Worm (Caenorhabditis elegans): Measurements from ENCODE around the gene polq-1.

Gene polq-1

ce11 chrIII:5835163-5835871 lies 32.4 kb upstream of the polq-1 start:
- TF ChIP-seq ZK546.5 (tag; optimal IDR thresholded peaks at IDR 0.05) = no peak
- TF ChIP-seq elt-1 (tag; optimal IDR thresholded peaks at IDR 0.05) = no peak
- TF ChIP-seq Y55F3AM.14 (GFP tag; optimal IDR thresholded peaks at IDR 0.05) = no peak
- peak; percentile 57 for TF ChIP-seq crh-2 (tag; optimal IDR thresholded peaks at IDR 0.05)
- peak; percentile 39 for TF ChIP-seq sma-3 (GFP tag; optimal IDR thresholded peaks at IDR 0.05)
- TF ChIP-seq nhr-237 (tag; optimal IDR thresholded peaks at IDR 0.05) = no peak
- TF ChIP-seq lin-39 (tag; optimal IDR thresholded peaks at IDR 0.05) = no peak
- TF ChIP-seq egl-27 (tag; optimal IDR thresholded peaks at IDR 0.05) = no peak
- no peak for TF ChIP-seq unc-55 (GFP tag; optimal IDR thresholded peaks at IDR 0.05)
- TF ChIP-seq ztf-4 (tag; optimal IDR thresholded peaks at IDR 0.05) = peak; percentile 50
- no peak for TF ChIP-seq alr-1 (tag; optimal IDR thresholded peaks at IDR 0.05)
- TF ChIP-seq lin-11 (tag; optimal IDR thresholded peaks at IDR 0.05) = no peak
- no peak for TF ChIP-seq mdl-1 (tag; optimal IDR thresholded peaks at IDR 0.05)
- no peak for TF ChIP-seq unc-62 (GFP tag; optimal IDR thresholded peaks at IDR 0.05)
- TF ChIP-seq peb-1 (tag; optimal IDR thresholded peaks at IDR 0.05) = no peak
- no peak for TF ChIP-seq sem-4 (tag; optimal IDR thresholded peaks at IDR 0.05)
- no peak for TF ChIP-seq mab-5 (tag; optimal IDR thresholded peaks at IDR 0.05)
- TF ChIP-seq sma-9 (GFP tag; optimal IDR thresholded peaks at IDR 0.05) = peak; percentile 48
- TF ChIP-seq sma-9 (tag; optimal IDR thresholded peaks at IDR 0.05) = no peak
- TF ChIP-seq snpc-4 (tag; optimal IDR thresholded peaks at IDR 0.05) = no peak
- TF ChIP-seq nhr-6 (tag; optimal IDR thresholded peaks at IDR 0.05) = no peak
- TF ChIP-seq ama-1 (optimal IDR thresholded peaks at IDR 0.05) = no peak
- no peak for TF ChIP-seq C34F6.9 (tag; optimal IDR thresholded peaks at IDR 0.05)
- no peak for TF ChIP-seq mbf-1 (tag; optimal IDR thresholded peaks at IDR 0.05)
- no peak for TF ChIP-seq ztf-1 (GFP tag; conservative IDR thresholded peaks at IDR 0.05)
- TF ChIP-seq elt-3 (tag; optimal IDR thresholded peaks at IDR 0.05) = no peak
- TF ChIP-seq nhr-21 (tag; optimal IDR thresholded peaks at IDR 0.05) = peak; percentile 52
- TF ChIP-seq ceh-82 (tag; optimal IDR thresholded peaks at IDR 0.05) = no peak
- peak; percentile 38 for TF ChIP-seq nhr-129 (tag; optimal IDR thresholded peaks at IDR 0.05)
- TF ChIP-seq nhr-23 (tag; optimal IDR thresholded peaks at IDR 0.05) = no peak
- no peak for TF ChIP-seq ceh-16 (tag; optimal IDR thresholded peaks at IDR 0.05)
- TF ChIP-seq R02D3.7 (tag; optimal IDR thresholded peaks at IDR 0.05) = no peak
- TF ChIP-seq ztf-11 (tag; optimal IDR thresholded peaks at IDR 0.05) = no peak
- TF ChIP-seq aly-2 (tag; optimal IDR thresholded peaks at IDR 0.05) = no peak
- no peak for TF ChIP-seq nhr-25 (tag; optimal IDR thresholded peaks at IDR 0.05)
- TF ChIP-seq zag-1 (tag; optimal IDR thresholded peaks at IDR 0.05) = no peak
- no peak for TF ChIP-seq nhr-11 (tag; optimal IDR thresholded peaks at IDR 0.05)
- no peak for TF ChIP-seq nhr-12 (tag; optimal IDR thresholded peaks at IDR 0.05)
- no peak for TF ChIP-seq nhr-77 (tag; optimal IDR thresholded peaks at IDR 0.05)
- TF ChIP-seq skn-1 (tag; optimal IDR thresholded peaks at IDR 0.05) = no peak
- TF ChIP-seq blmp-1 (tag; optimal IDR thresholded peaks at IDR 0.05; ENCODE audit: insufficient read depth) = peak; percentile 37
- no peak for TF ChIP-seq dmd-4 (tag; optimal IDR thresholded peaks at IDR 0.05)
- TF ChIP-seq F13H6.1 (tag; optimal IDR thresholded peaks at IDR 0.05) = peak; percentile 23
- TF ChIP-seq unc-39 (tag; optimal IDR thresholded peaks at IDR 0.05) = no peak
- no peak for TF ChIP-seq lsy-2 (tag; optimal IDR thresholded peaks at IDR 0.05)
- TF ChIP-seq gmeb-1 (tag; optimal IDR thresholded peaks at IDR 0.05) = no peak
- TF ChIP-seq lin-13 (GFP tag; optimal IDR thresholded peaks at IDR 0.05) = no peak
- no peak for TF ChIP-seq nhr-10 (tag; optimal IDR thresholded peaks at IDR 0.05)
- peak; percentile 85 for TF ChIP-seq fos-1 (tag; optimal IDR thresholded peaks at IDR 0.05)
